Fruit fly (Drosophila melanogaster) whole organism, prepupa: ENCODE data around the gene CG14314.

ENCODE experiments used
- CG11902 ChIP-seq: fragments of 200-800 bp; sonication (Bioruptor generic); optimal IDR thresholded peaks from 3 replicates; lab custom pipeline; 2016; ENCODE audit warnings: missing biosample characterization, missing genetic modification characterization
- CG15336 ChIP-seq: fragments of 200-800 bp; sonication (Bioruptor generic); IDR thresholded peaks from 2 replicates; pipeline ENCODE4 v1.3.6; 2022; ENCODE audit warnings: missing biosample characterization, missing genetic modification characterization
- OdsH ChIP-seq: fragments of 200-800 bp; sonication (Bioruptor generic); optimal IDR thresholded peaks from 3 replicates; lab custom pipeline; 2016; ENCODE audit warnings: missing biosample characterization, missing genetic modification characterization
- net ChIP-seq: fragments of 200-800 bp; sonication (Bioruptor generic); optimal IDR thresholded peaks from 3 replicates; lab custom pipeline; 2016; ENCODE audit warnings: missing biosample characterization, missing genetic modification characterization

DNA sequence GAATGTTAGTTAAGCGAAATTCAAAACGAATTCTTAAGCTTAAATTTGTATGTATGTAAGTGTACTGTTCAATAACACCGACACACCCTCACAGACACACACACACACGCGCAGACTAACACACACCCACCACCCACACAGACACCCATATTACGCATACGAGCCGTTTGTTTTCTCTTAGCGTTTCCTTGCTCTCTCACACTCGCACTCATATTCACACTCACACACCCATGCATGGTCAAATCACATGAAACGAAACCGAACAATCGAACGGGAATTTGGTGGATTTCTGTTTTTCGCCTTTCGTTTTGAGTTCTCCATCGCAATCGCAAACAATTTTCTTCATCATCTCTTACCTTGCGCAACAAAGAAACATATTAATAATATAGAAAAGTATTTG is 33.3 kb downstream of the CG14314 start:
- TF ChIP-seq OdsH (no peak), CG11902 (GFP tag; lab: Kevin White, UChicago) (no peak), net (no peak), CG15336 (GFP tag; lab: Robert Waterston, UW) (no peak)
